Fruit fly (Drosophila melanogaster): Measurements from ENCODE around the gene Spp.

Gene Spp

dm6 chr2L:544444-545179 lies at the start of gene Spp, which contains the start of gene nAChRbeta3 (continued):
- TF ChIP-seq CG7963 (GFP tag; IDR thresholded peaks at IDR 0.05; ENCODE audit: partially characterized antibody) = 0 out of 3 replicates have a peak, but pooled peaks have one; percentile 25
- TF ChIP-seq Sin3A (optimal IDR thresholded peaks at IDR 0.05) = peak; percentile 10
- no peak for TF ChIP-seq Dfd (GFP tag; optimal IDR thresholded peaks at IDR 0.05)
- TF ChIP-seq ewg (GFP tag; optimal IDR thresholded peaks at IDR 0.05) = no peak
- no peak for TF ChIP-seq jing (GFP tag; optimal IDR thresholded peaks at IDR 0.05)
- TF ChIP-seq pzg (GFP tag; optimal IDR thresholded peaks at IDR 0.05) = peak; percentile 75
- no peak for TF ChIP-seq Max (GFP tag; optimal IDR thresholded peaks at IDR 0.05)
- peak; percentile 79 for TF ChIP-seq gfzf (GFP tag; optimal IDR thresholded peaks at IDR 0.05)
- 0 out of 3 replicates have a peak, but pooled peaks have one; percentile 7 for TF ChIP-seq CG11456 (GFP tag; IDR thresholded peaks at IDR 0.05)
- TF ChIP-seq CG15514 (GFP tag; optimal IDR thresholded peaks at IDR 0.05) = peak; percentile 65
- peak; percentile 49; the same call in 1 of the 2 replicates for TF ChIP-seq ato (GFP tag; IDR thresholded peaks at IDR 0.05; ENCODE audit: partially characterized antibody)
- peak; percentile 77 for TF ChIP-seq Dref (GFP tag; IDR thresholded peaks at IDR 0.05)
- peak; percentile 62 for TF ChIP-seq MBD-R2 (GFP tag; IDR thresholded peaks at IDR 0.05)
- TF ChIP-seq hb (GFP tag; IDR thresholded peaks at IDR 0.05; ENCODE audit: partially characterized antibody) = 0 out of 3 replicates have a peak, but pooled peaks have one; percentile 13
- TF ChIP-seq CG13287 (GFP tag; IDR thresholded peaks at IDR 0.05; ENCODE audit: partially characterized antibody) = peak; percentile 80
- TF ChIP-seq Dp (GFP tag; optimal IDR thresholded peaks at IDR 0.05) = peak; percentile 63
- no peak for TF ChIP-seq CG4730 (GFP tag; IDR thresholded peaks at IDR 0.05)
- TF ChIP-seq Stat92E (GFP tag; optimal IDR thresholded peaks at IDR 0.05) = peak in 1 of 3 experiments; percentile 3
- TF ChIP-seq pb (GFP tag; optimal IDR thresholded peaks at IDR 0.05) = no peak
- peak; percentile 65 for TF ChIP-seq BEAF-32 (GFP tag; optimal IDR thresholded peaks at IDR 0.05)
- TF ChIP-seq Aef1 (GFP tag; IDR thresholded peaks at IDR 0.05) = no peak
- peak; percentile 67 for TF ChIP-seq tna (GFP tag; IDR thresholded peaks at IDR 0.05; ENCODE audit: partially characterized antibody)
- TF ChIP-seq CG32532 (GFP tag; IDR thresholded peaks at IDR 0.05) = 0 out of 2 replicates have a peak, but pooled peaks have one; percentile 27
- TF ChIP-seq Med (GFP tag) = peak; percentile 76
- TF ChIP-seq HmgZ (tag; optimal IDR thresholded peaks at IDR 0.05) = peak; percentile 44
- peak; percentile 74 for TF ChIP-seq CG1603 (tag; optimal IDR thresholded peaks at IDR 0.05)
- TF ChIP-seq Xbp1 (GFP tag; optimal IDR thresholded peaks at IDR 0.05) = peak; percentile 81
- TF ChIP-seq Opbp (GFP tag; IDR thresholded peaks at IDR 0.05; ENCODE audit: partially characterized antibody) = peak; percentile 62; the same call in 1 of the 3 replicates
- TF ChIP-seq CG16813 (GFP tag; IDR thresholded peaks at IDR 0.05; ENCODE audit: partially characterized antibody) = peak; percentile 54
- TF ChIP-seq Sry-δ (GFP tag; optimal IDR thresholded peaks at IDR 0.05) = peak; percentile 59
- TF ChIP-seq HLH4C (GFP tag; IDR thresholded peaks at IDR 0.05; ENCODE audit: partially characterized antibody) = peak; percentile 68
- no peak for TF ChIP-seq Meics (GFP tag; optimal IDR thresholded peaks at IDR 0.05)
- peak; percentile 72 for TF ChIP-seq CG14710 (tag; optimal IDR thresholded peaks at IDR 0.05)
- peak; percentile 40; the same call in 2 of the 3 replicates for TF ChIP-seq zen2 (GFP tag; IDR thresholded peaks at IDR 0.05; ENCODE audit: partially characterized antibody)
- peak; percentile 2 for TF ChIP-seq CG17829 (tag; optimal IDR thresholded peaks at IDR 0.05)
- peak; percentile 33 for TF ChIP-seq trem (tag; optimal IDR thresholded peaks at IDR 0.05)
- 0 out of 3 replicates have a peak, but pooled peaks have one; percentile 6 for TF ChIP-seq CG6791 (GFP tag; IDR thresholded peaks at IDR 0.05; ENCODE audit: partially characterized antibody)
- peak; percentile 68 for TF ChIP-seq bbx (GFP tag; IDR thresholded peaks at IDR 0.05; ENCODE audit: partially characterized antibody)

Data from whole organism, embryonic.